Worm (Caenorhabditis elegans): Measurements from ENCODE around the gene F09B12.5.
A peak's percentile ranks its signal among the peaks of the same experiment; 100 is the strongest.

The F09B12.5 gene

DNA sequence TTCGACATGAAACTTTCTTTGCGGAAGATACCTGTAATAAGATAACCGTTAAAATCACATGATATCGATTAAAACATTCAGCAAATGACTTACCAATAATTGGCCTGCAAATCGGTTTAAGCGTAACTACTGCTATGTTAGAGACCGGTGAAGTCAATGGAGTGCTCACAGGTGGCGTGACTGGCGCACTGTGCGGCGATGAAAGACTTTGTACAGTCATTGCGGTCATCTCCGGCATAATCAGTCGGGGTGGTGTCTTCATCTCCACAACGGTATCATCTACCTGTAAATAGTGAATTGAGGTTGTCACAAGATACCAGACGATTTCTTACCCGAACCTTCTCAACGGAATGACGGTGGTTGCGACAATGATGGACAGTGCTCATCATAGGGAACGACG is 7.6 kb upstream of the F09B12.5 start:
- TF ChIP-seq ama-1 (optimal IDR thresholded peaks at IDR 0.05) (peak; percentile 13), ama-1 (GFP tag; optimal IDR thresholded peaks at IDR 0.05) (no peak), madf-6 (GFP tag; IDR thresholded peaks at IDR 0.05) (0 out of 2 replicates have a peak, but pooled peaks have one; percentile 6), K11D2.4 (GFP tag; IDR thresholded peaks at IDR 0.05) (no peak), Y56A3A.18 (GFP tag; IDR thresholded peaks at IDR 0.05) (0 out of 2 replicates have a peak, but pooled peaks have one; percentile 28)

DNA sequence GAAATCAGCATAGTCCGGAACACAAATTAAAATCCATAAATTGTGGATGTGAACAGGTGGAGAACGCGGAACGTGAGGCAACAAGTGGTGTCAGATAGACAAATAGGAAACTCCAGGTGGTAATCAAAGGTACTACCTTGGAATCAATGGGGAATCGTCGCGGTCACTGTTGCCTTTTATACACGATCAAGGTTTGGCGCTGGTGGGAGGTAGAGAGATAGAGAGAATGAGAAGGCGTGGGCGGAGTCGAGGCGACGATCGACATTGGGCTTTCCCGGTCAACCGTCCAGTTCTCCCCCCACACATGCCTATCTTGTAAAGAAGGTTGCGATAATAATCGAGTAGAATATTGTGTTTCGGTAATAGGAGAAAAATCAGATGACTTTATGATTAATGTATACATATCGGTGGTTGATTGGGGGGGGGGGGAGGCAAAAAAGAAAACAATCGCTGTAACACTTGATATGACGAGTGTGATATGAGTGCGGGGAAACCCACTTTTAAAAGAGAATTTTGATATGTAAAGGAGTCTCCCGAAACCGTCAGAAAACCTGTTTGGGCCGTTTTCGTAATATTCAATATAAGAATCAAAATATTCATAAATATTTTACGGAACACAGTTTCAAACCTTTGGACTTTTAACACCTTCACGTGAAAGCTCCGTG is 6.8 kb upstream of the F09B12.5 start, which contains the start of the genes H40L08.8, H40L08.2 and H40L08.7:
Gene H40L08.8, minus strand, starts transcription at position 37 of the 665 bp plus-strand sequence.
Gene H40L08.2, minus strand, starts transcription at position 148 of the 665 bp plus-strand sequence.
Gene H40L08.7, minus strand, starts transcription at position 148 of the 665 bp plus-strand sequence.
- TF ChIP-seq ekl-4 (GFP tag; IDR thresholded peaks at IDR 0.05): no peak
- TF ChIP-seq akir-1 (GFP tag; optimal IDR thresholded peaks at IDR 0.05): no peak
- TF ChIP-seq atf-7 (tag; optimal IDR thresholded peaks at IDR 0.05): no peak
- TF ChIP-seq let-526 (GFP tag; IDR thresholded peaks at IDR 0.05): no peak
- no peak for TF ChIP-seq F22D6.2 (tag; optimal IDR thresholded peaks at IDR 0.05)
- no peak for TF ChIP-seq mcd-1 (GFP tag; IDR thresholded peaks at IDR 0.05)
- no peak for TF ChIP-seq madf-8 (GFP tag; conservative IDR thresholded peaks at IDR 0.05)
- TF ChIP-seq snpc-1.1 (tag; optimal IDR thresholded peaks at IDR 0.05; ENCODE audit: insufficient read depth): no peak
- TF ChIP-seq T26A5.8 (tag; optimal IDR thresholded peaks at IDR 0.05): no peak
- TF ChIP-seq fkh-3 (tag; optimal IDR thresholded peaks at IDR 0.05): no peak
- no peak for TF ChIP-seq mxl-1 (tag; optimal IDR thresholded peaks at IDR 0.05)

DNA sequence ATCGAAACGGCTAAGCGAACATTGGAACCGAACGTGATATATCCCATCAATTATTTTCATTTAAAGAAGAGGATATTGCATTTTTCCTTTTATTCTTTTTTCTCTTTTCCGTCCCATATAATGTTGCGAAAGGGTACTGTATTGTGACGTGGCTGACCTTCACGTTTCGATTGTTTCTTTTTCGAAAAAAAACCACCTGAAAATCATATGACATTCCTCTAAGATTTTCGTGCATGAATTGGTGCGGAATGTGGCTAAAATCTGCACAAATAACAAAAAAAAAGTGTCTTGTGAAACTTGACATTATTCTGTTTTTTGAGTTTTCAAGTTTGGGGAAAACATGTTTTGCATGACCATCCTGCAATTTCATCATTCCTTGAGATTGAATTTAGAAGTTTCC is 6.2 kb upstream of the F09B12.5 start:
- TF ChIP-seq lin-54 (GFP tag; optimal IDR thresholded peaks at IDR 0.05) (no peak), cebp-1 (GFP tag; IDR thresholded peaks at IDR 0.05) (no peak), cebp-1 (tag; optimal IDR thresholded peaks at IDR 0.05) (peak; percentile 26), K11D2.4 (GFP tag; IDR thresholded peaks at IDR 0.05) (0 out of 2 replicates have a peak, but pooled peaks have one; percentile 31)

DNA sequence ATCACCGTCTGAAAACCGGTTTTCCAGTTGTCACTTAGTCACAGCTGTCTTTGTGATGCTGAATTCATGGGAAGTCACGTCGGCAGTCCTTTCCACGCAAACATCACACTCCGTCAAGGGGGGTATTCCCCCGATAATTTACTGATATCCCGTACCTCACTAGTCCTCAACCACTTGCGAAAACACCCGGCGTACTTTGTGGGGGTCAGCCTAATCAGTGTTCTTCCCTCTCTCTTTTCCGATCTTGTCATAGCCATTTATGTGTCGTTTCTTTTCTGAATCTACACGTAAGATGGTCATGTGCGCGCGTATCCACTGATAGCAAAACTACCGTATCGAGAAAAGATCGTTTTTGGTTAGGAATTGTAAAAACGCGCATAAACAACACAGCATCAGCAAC is 5.1 kb upstream of the F09B12.5 start:
- TF ChIP-seq nhr-90 (tag; optimal IDR thresholded peaks at IDR 0.05) (no peak), cebp-1 (GFP tag; IDR thresholded peaks at IDR 0.05) (no peak), cebp-1 (tag; optimal IDR thresholded peaks at IDR 0.05) (peak; percentile 9), ceh-100 (GFP tag; IDR thresholded peaks at IDR 0.05) (no peak), rpc-1 (optimal IDR thresholded peaks at IDR 0.05) (no peak), rpc-1 (tag; optimal IDR thresholded peaks at IDR 0.05) (no peak), ztf-28 (GFP tag; IDR thresholded peaks at IDR 0.05) (no peak), lin-40 (tag; optimal IDR thresholded peaks at IDR 0.05) (peak; percentile 28), ztf-26 (tag; optimal IDR thresholded peaks at IDR 0.05) (peak; percentile 59)

DNA sequence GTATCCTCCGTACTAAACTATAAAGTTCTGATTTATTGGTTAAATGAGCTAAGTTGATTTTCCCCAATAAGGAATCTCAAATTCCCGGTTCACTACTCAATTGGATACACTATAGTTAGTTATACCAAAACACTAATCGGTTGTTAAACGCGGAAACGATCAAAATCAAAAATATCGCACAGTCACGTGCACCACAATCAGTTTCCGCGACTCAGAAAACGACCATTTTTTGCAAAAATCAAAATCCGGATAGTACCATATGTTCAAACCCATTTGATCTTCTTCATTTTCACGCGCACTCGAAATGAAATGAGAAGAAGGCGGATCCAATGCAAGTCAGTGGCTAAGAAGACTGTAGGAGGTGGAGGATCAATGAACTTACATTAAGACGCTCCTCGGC is 3.0 kb upstream of the F09B12.5 start:
- TF ChIP-seq nhr-27 (tag; optimal IDR thresholded peaks at IDR 0.05): no peak
- TF ChIP-seq lin-26 (GFP tag; IDR thresholded peaks at IDR 0.05): 0 out of 2 replicates have a peak, but pooled peaks have one; percentile 22

ce11 chrX:15083795-15084194 is 700 bp upstream of the F09B12.5 start, which contains the start of gene H40L08.1:
Gene H40L08.1, minus strand, starts transcription at chrX:15084086.
- TF ChIP-seq ekl-4 (GFP tag; IDR thresholded peaks at IDR 0.05): no peak
- TF ChIP-seq attf-3 (GFP tag; conservative IDR thresholded peaks at IDR 0.05): peak; percentile 90
- no peak for TF ChIP-seq nhr-179 (tag; optimal IDR thresholded peaks at IDR 0.05)

Measured in whole organism, young adult.